Fruit fly (Drosophila melanogaster) whole organism, prepupa: ENCODE results near the gene CG13060.

Experiments
- CG10631 ChIP-seq: fragments of 200-800 bp; sonication (Bioruptor generic); optimal IDR thresholded peaks from 2 replicates; lab custom pipeline; 2016; ENCODE audit warnings: missing biosample characterization, missing genetic modification characterization
- CG10669 ChIP-seq: fragments of 200-800 bp; sonication (Bioruptor generic); optimal IDR thresholded peaks from 3 replicates; lab custom pipeline; 2018; ENCODE audit warnings: missing biosample characterization, mild to moderate bottlenecking, missing genetic modification characterization, moderate library complexity
- CG11294 ChIP-seq: fragments of 200-800 bp; sonication (Bioruptor generic); IDR thresholded peaks from 2 replicates; pipeline ENCODE4 v1.3.6; 2022; ENCODE audit warnings: missing biosample characterization, missing genetic modification characterization
- CG11762 ChIP-seq: fragments of 200-800 bp; sonication (Bioruptor generic); optimal IDR thresholded peaks from 3 replicates; lab custom pipeline; 2016; ENCODE audit warnings: missing biosample characterization, missing genetic modification characterization; ENCODE audit not compliant: insufficient read depth
- CG11902 ChIP-seq: fragments of 200-800 bp; sonication (Bioruptor generic); optimal IDR thresholded peaks from 3 replicates; lab custom pipeline; 2016; ENCODE audit warnings: missing biosample characterization, missing genetic modification characterization
- CG15336 ChIP-seq: fragments of 200-800 bp; sonication (Bioruptor generic); IDR thresholded peaks from 2 replicates; pipeline ENCODE4 v1.3.6; 2022; ENCODE audit warnings: missing biosample characterization, missing genetic modification characterization
- CG1621 ChIP-seq: fragments of 200-800 bp; sonication (Bioruptor generic); optimal IDR thresholded peaks from 3 replicates; lab custom pipeline; 2018; ENCODE audit warnings: missing biosample characterization, mild to moderate bottlenecking, missing genetic modification characterization
- CG16779 ChIP-seq: fragments of 200-800 bp; sonication (Bioruptor generic); optimal IDR thresholded peaks from 3 replicates; lab custom pipeline; 2017; ENCODE audit warnings: missing biosample characterization, mild to moderate bottlenecking, missing genetic modification characterization
- CG3032 ChIP-seq: fragments of 200-800 bp; optimal IDR thresholded peaks from 2 replicates; lab custom pipeline; 2019; ENCODE audit warnings: missing biosample characterization, mild to moderate bottlenecking, missing genetic modification characterization, moderate library complexity
- CG31627 ChIP-seq: fragments of 200-800 bp; sonication (Bioruptor generic); optimal IDR thresholded peaks from 3 replicates; lab custom pipeline; 2016; ENCODE audit warnings: missing biosample characterization, missing genetic modification characterization
- CG32006 ChIP-seq: fragments of 200-800 bp; sonication (Bioruptor generic); optimal IDR thresholded peaks from 3 replicates; lab custom pipeline; 2017; ENCODE audit warnings: missing biosample characterization, mild to moderate bottlenecking, missing genetic modification characterization
- CG34406 ChIP-seq: fragments of 200-800 bp; sonication (Bioruptor generic); optimal IDR thresholded peaks from 3 replicates; lab custom pipeline; 2016; ENCODE audit warnings: missing biosample characterization, missing genetic modification characterization
- CG3919 ChIP-seq: fragments of 200-800 bp; sonication (Bioruptor generic); optimal IDR thresholded peaks from 3 replicates; lab custom pipeline; 2016; ENCODE audit warnings: missing biosample characterization, missing genetic modification characterization
- CG4318 ChIP-seq: fragments of 200-800 bp; sonication (Bioruptor generic); optimal IDR thresholded peaks from 3 replicates; lab custom pipeline; 2017; ENCODE audit warnings: missing biosample characterization, mild to moderate bottlenecking, missing genetic modification characterization
- CG6163 ChIP-seq: fragments of 200-800 bp; sonication (Bioruptor generic); IDR thresholded peaks from 3 replicates; pipeline ENCODE4 v1.3.6; 2022; ENCODE audit warnings: missing biosample characterization, missing genetic modification characterization
- CG6792 ChIP-seq: fragments of 200-800 bp; sonication (Bioruptor generic); optimal IDR thresholded peaks from 3 replicates; lab custom pipeline; 2016; ENCODE audit warnings: missing biosample characterization, missing genetic modification characterization
- CG6808 ChIP-seq: fragments of 200-800 bp; sonication (Bioruptor generic); optimal IDR thresholded peaks from 3 replicates; lab custom pipeline; 2017; ENCODE audit warnings: missing biosample characterization, missing genetic modification characterization, mild to moderate bottlenecking, moderate library complexity, missing genetic modification reagents
- CG6854 ChIP-seq: fragments of 200-800 bp; sonication (Bioruptor generic); optimal IDR thresholded peaks from 2 replicates; lab custom pipeline; 2017; ENCODE audit warnings: missing biosample characterization, mild to moderate bottlenecking, missing genetic modification characterization
- CG7368 ChIP-seq: fragments of 200-800 bp; sonication (Bioruptor generic); optimal IDR thresholded peaks from 3 replicates; lab custom pipeline; 2016; ENCODE audit warnings: missing biosample characterization, missing genetic modification characterization
- CG8632 ChIP-seq: fragments of 200-800 bp; sonication (Bioruptor generic); optimal IDR thresholded peaks from 3 replicates; lab custom pipeline; 2016; ENCODE audit warnings: missing biosample characterization, missing genetic modification characterization
- CG9139 ChIP-seq: fragments of 200-800 bp; sonication (Bioruptor generic); optimal IDR thresholded peaks from 3 replicates; lab custom pipeline; 2017; ENCODE audit warnings: missing biosample characterization, mild to moderate bottlenecking, missing genetic modification characterization
- Eip75B ChIP-seq: fragments of 200-800 bp; sonication (Bioruptor generic); optimal IDR thresholded peaks from 3 replicates; lab custom pipeline; 2016; ENCODE audit warnings: missing biosample characterization, missing genetic modification characterization
- Eip78C ChIP-seq: fragments of 200-800 bp; sonication (Bioruptor generic); peaks from one replicate; lab custom pipeline; 2016; ENCODE audit warnings: missing biosample characterization, missing genetic modification characterization
- Ets21C ChIP-seq: fragments of 200-800 bp; sonication (Bioruptor generic); optimal IDR thresholded peaks from 3 replicates; lab custom pipeline; 2016; ENCODE audit warnings: missing biosample characterization, missing genetic modification characterization
- Gug ChIP-seq: fragments of 200-800 bp; sonication (Bioruptor generic); IDR thresholded peaks from 2 replicates; pipeline ENCODE4 v1.3.6; 2022; ENCODE audit warnings: missing biosample characterization, missing genetic modification characterization
- Hr38 ChIP-seq: sonication (Bioruptor generic); optimal IDR thresholded peaks from 2 replicates; lab custom pipeline; 2016; ENCODE audit warnings: missing biosample characterization, missing genetic modification characterization
- Hr39 ChIP-seq: fragments of 200-800 bp; sonication (Bioruptor generic); optimal IDR thresholded peaks from 2 replicates; lab custom pipeline; 2016; ENCODE audit warnings: missing biosample characterization, missing genetic modification characterization
- Hr4 ChIP-seq: fragments of 200-800 bp; sonication (Bioruptor generic); optimal IDR thresholded peaks from 3 replicates; lab custom pipeline; 2016; ENCODE audit warnings: missing biosample characterization, missing genetic modification characterization
- OdsH ChIP-seq: fragments of 200-800 bp; sonication (Bioruptor generic); optimal IDR thresholded peaks from 3 replicates; lab custom pipeline; 2016; ENCODE audit warnings: missing biosample characterization, missing genetic modification characterization
- Smox ChIP-seq: fragments of 200-800 bp; sonication (Bioruptor generic); optimal IDR thresholded peaks from 3 replicates; lab custom pipeline; 2016; ENCODE audit warnings: missing biosample characterization, missing genetic modification characterization
- Sox102F ChIP-seq: fragments of 200-800 bp; sonication (Bioruptor generic); optimal IDR thresholded peaks from 2 replicates; lab custom pipeline; 2016; ENCODE audit warnings: missing biosample characterization, mild to moderate bottlenecking, missing genetic modification characterization
- Sox15 ChIP-seq: fragments of 200-800 bp; sonication (Bioruptor generic); optimal IDR thresholded peaks from 3 replicates; lab custom pipeline; 2016; ENCODE audit warnings: missing biosample characterization, missing genetic modification characterization
- achi ChIP-seq: fragments of 200-800 bp; sonication (Bioruptor generic); optimal IDR thresholded peaks from 3 replicates; lab custom pipeline; 2016; ENCODE audit warnings: missing biosample characterization, missing genetic modification characterization
- acj6 ChIP-seq: fragments of 200-800 bp; sonication (Bioruptor generic); optimal IDR thresholded peaks from 3 replicates; lab custom pipeline; 2016; ENCODE audit warnings: missing biosample characterization, missing genetic modification characterization
- cyc ChIP-seq: fragments of 200-800 bp; sonication (Bioruptor generic); optimal IDR thresholded peaks from 3 replicates; lab custom pipeline; 2016; ENCODE audit warnings: missing biosample characterization, missing genetic modification characterization
- dsx ChIP-seq: fragments of 200-800 bp; optimal IDR thresholded peaks from 3 replicates; lab custom pipeline; 2019; ENCODE audit warnings: missing biosample characterization, mild to moderate bottlenecking, missing genetic modification characterization, moderate library complexity; ENCODE audit not compliant: poor library complexity, severe bottlenecking
- eg ChIP-seq: fragments of 200-800 bp; sonication (Bioruptor generic); IDR thresholded peaks from 3 replicates; pipeline ENCODE4 v1.3.6; 2022; ENCODE audit warnings: missing biosample characterization, missing genetic modification characterization
- esn ChIP-seq: fragments of 200-800 bp; sonication (Bioruptor generic); optimal IDR thresholded peaks from 2 replicates; lab custom pipeline; 2016; ENCODE audit warnings: missing biosample characterization, mild to moderate bottlenecking, missing genetic modification characterization, moderate library complexity
- fd59A ChIP-seq: fragments of 200-800 bp; sonication (Bioruptor generic); optimal IDR thresholded peaks from 2 replicates; lab custom pipeline; 2017; ENCODE audit warnings: missing biosample characterization, mild to moderate bottlenecking, missing genetic modification characterization, missing genetic modification reagents
- fd85E ChIP-seq: fragments of 200-800 bp; sonication (Bioruptor generic); optimal IDR thresholded peaks from 3 replicates; lab custom pipeline; 2016; ENCODE audit warnings: missing biosample characterization, missing genetic modification characterization
- lz ChIP-seq: fragments of 200-800 bp; sonication (Bioruptor generic); optimal IDR thresholded peaks from 3 replicates; lab custom pipeline; 2016; ENCODE audit warnings: missing biosample characterization, missing genetic modification characterization
- pdm3 ChIP-seq: fragments of 200-800 bp; sonication (Bioruptor generic); optimal IDR thresholded peaks from 3 replicates; lab custom pipeline; 2016; ENCODE audit warnings: missing biosample characterization, missing genetic modification characterization
- salr ChIP-seq, 2 experiments: fragments of 200-800 bp; sonication (Bioruptor generic); optimal IDR thresholded peaks; 3 replicates each; lab custom pipeline; 2016 to 2018; ENCODE audit warnings: missing biosample characterization in 2 of 2, missing genetic modification characterization in 2 of 2, mild to moderate bottlenecking in 1 of 2
- ss ChIP-seq, 2 experiments: fragments of 200-800 bp; sonication (Bioruptor generic); optimal IDR thresholded peaks; 2 replicates in 1 of 2; 3 replicates in 1 of 2; lab custom pipeline; 2017 to 2018; ENCODE audit warnings: mild to moderate bottlenecking in 2 of 2, missing biosample characterization in 2 of 2, missing genetic modification characterization in 2 of 2, moderate library complexity in 1 of 2
- svp ChIP-seq: fragments of 200-800 bp; sonication (Bioruptor generic); peaks from one replicate; lab custom pipeline; 2016; ENCODE audit warnings: missing biosample characterization, missing genetic modification characterization
- topi ChIP-seq: fragments of 200-800 bp; sonication (Bioruptor generic); optimal IDR thresholded peaks from 3 replicates; lab custom pipeline; 2016; ENCODE audit warnings: missing biosample characterization, missing genetic modification characterization
- vri ChIP-seq: fragments of 200-800 bp; sonication (Bioruptor generic); optimal IDR thresholded peaks from 3 replicates; lab custom pipeline; 2016; ENCODE audit warnings: missing biosample characterization, mild to moderate bottlenecking, missing genetic modification characterization

CG13060 gene

DNA sequence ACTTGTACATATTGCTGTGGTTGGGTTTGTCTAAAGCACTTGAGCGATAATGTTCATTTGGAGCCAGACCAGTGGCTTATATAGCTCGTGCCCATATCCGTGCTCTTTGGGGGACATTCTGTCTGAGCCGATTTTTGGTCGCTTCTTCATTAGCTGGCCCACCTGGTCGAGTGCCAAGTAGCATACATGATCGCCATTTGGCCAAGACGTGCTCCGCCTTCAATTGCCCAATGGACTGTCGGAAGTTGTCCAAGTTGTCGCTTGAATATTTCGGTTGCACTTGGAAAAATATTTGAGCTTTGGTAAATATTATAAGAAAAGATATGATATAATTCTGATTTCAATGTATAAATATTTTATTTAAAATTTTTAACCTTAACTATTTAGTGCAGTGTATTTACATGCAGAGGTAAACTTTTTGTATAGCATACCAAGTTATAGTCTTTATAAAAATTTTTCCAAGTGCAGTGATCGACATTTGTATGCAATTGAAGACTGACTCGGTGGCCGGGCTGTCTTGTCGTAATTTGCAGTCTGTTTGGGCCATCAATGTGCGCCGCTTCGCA, 34.2 kb upstream of the CG13060 start, which contains the start of gene CG13047 (continued):
- TF ChIP-seq CG3032 (tag; lab: Kevin White, UChicago) (peak; percentile 56), lz (GFP tag; lab: Kevin White, UChicago) (no peak), CG34406 (GFP tag; lab: Kevin White, UChicago) (no peak), Hr39 (no peak), CG7368 (GFP tag; lab: Kevin White, UChicago) (no peak), fd59A (GFP tag; lab: Kevin White, UChicago) (no peak), Gug (GFP tag; lab: Robert Waterston, UW) (no peak), CG3919 (no peak), acj6 (GFP tag; lab: Kevin White, UChicago) (peak; percentile 13), Eip78C (GFP tag; lab: Kevin White, UChicago) (peak; percentile 49), CG32006 (GFP tag; lab: Kevin White, UChicago) (peak; percentile 2), CG6792 (GFP tag; lab: Kevin White, UChicago) (no peak)

DNA sequence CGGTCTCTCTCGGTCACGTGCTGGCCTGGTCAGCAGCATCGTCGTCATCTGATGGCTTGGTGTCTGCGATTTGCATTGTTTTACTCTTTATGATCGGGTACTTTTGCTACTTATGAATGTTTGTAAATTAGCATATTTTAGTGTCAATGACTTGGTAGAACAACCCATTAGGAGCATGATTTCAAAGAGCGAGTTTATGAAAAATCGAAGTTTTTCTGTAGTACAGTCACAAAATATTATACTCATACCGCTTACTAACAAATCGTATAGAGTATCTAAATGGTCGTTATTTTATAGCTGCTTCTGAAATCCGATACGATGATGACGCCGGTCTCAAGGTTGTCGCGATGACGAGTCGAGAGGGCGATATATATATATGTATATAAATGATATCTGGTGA, 33.4 kb upstream of the CG13060 start:
- TF ChIP-seq Gug (GFP tag; lab: Robert Waterston, UW) (no peak), CG3919 (peak; percentile 55), CG7368 (GFP tag; lab: Kevin White, UChicago) (peak; percentile 43), Eip75B (GFP tag; lab: Kevin White, UChicago) (peak; percentile 71), Sox102F (GFP tag; lab: Kevin White, UChicago) (peak; percentile 12), CG10669 (peak; percentile 85), dsx (peak; percentile 77), cyc (GFP tag; lab: Kevin White, UChicago) (peak; percentile 3), pdm3 (GFP tag; lab: Kevin White, UChicago) (peak; percentile 64), svp (GFP tag; lab: Kevin White, UChicago) (peak; percentile 39), CG32006 (GFP tag; lab: Kevin White, UChicago) (peak; percentile 9), CG10631 (GFP tag; lab: Kevin White, UChicago) (peak; percentile 54), Hr39 (peak; percentile 29), Hr4 (GFP tag; lab: Kevin White, UChicago) (no peak), CG34406 (GFP tag; lab: Kevin White, UChicago) (peak; percentile 58), CG6163 (GFP tag; lab: Robert Waterston, UW) (peak; percentile 44; the same call in 1 of the 3 replicates), fd85E (GFP tag; lab: Kevin White, UChicago) (no peak), ss (GFP tag; optimal IDR thresholded peaks at IDR 0.05; lab: Kevin White, UChicago) (peak; percentile 54 to 88), CG6808 (GFP tag; lab: Kevin White, UChicago) (peak; percentile 77), CG15336 (GFP tag; lab: Robert Waterston, UW) (no peak), CG16779 (peak; percentile 30), CG9139 (GFP tag; lab: Kevin White, UChicago) (peak; percentile 47), fd59A (GFP tag; lab: Kevin White, UChicago) (peak; percentile 79), OdsH (peak; percentile 46), vri (peak; percentile 13), topi (GFP tag; lab: Kevin White, UChicago) (peak; percentile 35), CG11902 (peak; percentile 17), CG6792 (GFP tag; lab: Kevin White, UChicago) (peak; percentile 64), Smox (peak; percentile 10), Sox15 (GFP tag; lab: Kevin White, UChicago) (peak; percentile 39), CG11762 (peak; percentile 8), CG3032 (tag; lab: Kevin White, UChicago) (peak; percentile 85), CG31627 (GFP tag; lab: Kevin White, UChicago) (peak; percentile 4), acj6 (GFP tag; lab: Kevin White, UChicago) (peak; percentile 64), esn (GFP tag; lab: Kevin White, UChicago) (peak; percentile 37), Hr38 (GFP tag; lab: Kevin White, UChicago) (no peak), CG11294 (GFP tag; lab: Robert Waterston, UW) (no peak), Ets21C (GFP tag; lab: Kevin White, UChicago) (no peak), salr (GFP tag; optimal IDR thresholded peaks at IDR 0.05; lab: Kevin White, UChicago) (peak in 1 of 2 experiments; percentile 56), CG6854 (GFP tag; lab: Kevin White, UChicago) (no peak), CG4318 (GFP tag; lab: Kevin White, UChicago) (no peak), eg (GFP tag; lab: Robert Waterston, UW) (no peak), CG1621 (peak; percentile 78), CG8632 (peak; percentile 67), achi (peak; percentile 53)
